Fruit fly (Drosophila melanogaster): ENCODE data around the gene CG14232.

DNA sequence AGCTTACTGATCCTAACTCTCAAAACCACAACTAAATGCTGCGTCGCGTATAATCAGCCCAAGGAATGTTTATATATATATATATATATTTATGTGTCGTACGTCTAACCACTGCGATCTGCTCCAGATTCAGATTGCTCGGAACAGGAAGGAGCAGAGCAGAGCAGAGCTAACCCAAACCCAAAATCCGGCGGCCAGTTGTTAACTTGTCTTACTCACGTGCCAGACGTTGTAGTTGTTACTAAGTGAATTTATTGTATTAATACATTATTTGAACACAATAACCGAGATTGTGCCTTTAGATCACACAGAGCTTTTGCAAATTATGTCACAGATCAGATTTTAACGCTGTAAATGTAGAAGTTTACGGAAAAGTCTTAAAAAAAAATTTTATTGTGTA, 44.0 kb upstream of the CG14232 start, which contains the start of gene Alr:
- no peak for TF ChIP-seq CTCF (optimal IDR thresholded peaks at IDR 0.05)
- no peak for TF ChIP-seq CG8478 (optimal IDR thresholded peaks at IDR 0.05)

Data from S2 (cell line).